Fruit fly (Drosophila melanogaster) whole organism, pupa: ENCODE data around the gene Cpsf5.

ENCODE experiments used
- CG10348 ChIP-seq: fragments of 200-800 bp; sonication (Bioruptor generic); IDR thresholded peaks from 2 replicates; pipeline ENCODE4 v1.3.6; 2022; ENCODE audit warnings: missing biosample characterization, missing genetic modification characterization
- CG12605 ChIP-seq: fragments of 200-800 bp; sonication (Bioruptor generic); IDR thresholded peaks from 2 replicates; pipeline ENCODE4 v1.3.6; 2022; ENCODE audit warnings: missing biosample characterization, missing genetic modification characterization
- CG13204 ChIP-seq: fragments of 200-800 bp; sonication (Bioruptor generic); optimal IDR thresholded peaks from 2 replicates; lab custom pipeline; 2018; ENCODE audit warnings: missing biosample characterization, mild to moderate bottlenecking, missing genetic modification characterization, moderate library complexity
- CG14655 ChIP-seq: fragments of 200-800 bp; sonication (Bioruptor generic); optimal IDR thresholded peaks from 3 replicates; lab custom pipeline; 2017; ENCODE audit warnings: mild to moderate bottlenecking, missing biosample characterization, missing genetic modification reagents, missing genetic modification characterization
- CG15710 ChIP-seq: fragments of 200-800 bp; sonication (Bioruptor generic); optimal IDR thresholded peaks from 2 replicates; lab custom pipeline; 2018; ENCODE audit warnings: missing biosample characterization, mild to moderate bottlenecking, missing genetic modification characterization, moderate library complexity
- CG17806 ChIP-seq: fragments of 200-800 bp; sonication (Bioruptor generic); optimal IDR thresholded peaks from 2 replicates; lab custom pipeline; 2018; ENCODE audit warnings: missing biosample characterization, mild to moderate bottlenecking, missing genetic modification characterization, moderate library complexity
- CG32121 ChIP-seq: fragments of 200-800 bp; sonication (Bioruptor generic); IDR thresholded peaks from 2 replicates; pipeline ENCODE4 v1.3.6; 2022; ENCODE audit warnings: missing biosample characterization, missing genetic modification characterization
- CG34367 ChIP-seq: fragments of 200-800 bp; sonication (Bioruptor generic); optimal IDR thresholded peaks from 2 replicates; lab custom pipeline; 2018; ENCODE audit warnings: missing biosample characterization, mild to moderate bottlenecking, missing genetic modification characterization
- CG4496 ChIP-seq: fragments of 200-800 bp; sonication (Bioruptor generic); IDR thresholded peaks from 3 replicates; pipeline ENCODE4 v1.3.6; 2022; ENCODE audit warnings: missing biosample characterization, missing genetic modification characterization
- CG8159 ChIP-seq: fragments of 200-800 bp; sonication (Bioruptor generic); optimal IDR thresholded peaks from 3 replicates; lab custom pipeline; 2018; ENCODE audit warnings: missing biosample characterization, mild to moderate bottlenecking, missing genetic modification characterization, moderate library complexity
- CG8301 ChIP-seq: fragments of 200-800 bp; sonication (Bioruptor generic); optimal IDR thresholded peaks from 2 replicates; lab custom pipeline; 2018; ENCODE audit warnings: missing biosample characterization, mild to moderate bottlenecking, missing genetic modification characterization
- CG9948 ChIP-seq: fragments of 200-800 bp; sonication (Bioruptor generic); optimal IDR thresholded peaks from 2 replicates; lab custom pipeline; 2018; ENCODE audit warnings: missing biosample characterization, mild to moderate bottlenecking, missing genetic modification characterization, moderate library complexity
- D1 ChIP-seq: fragments of 200-800 bp; sonication (Bioruptor generic); optimal IDR thresholded peaks from 2 replicates; lab custom pipeline; 2018; ENCODE audit warnings: missing biosample characterization, mild to moderate bottlenecking, missing genetic modification characterization, moderate library complexity
- EcR ChIP-seq: fragments of 200-800 bp; sonication (Bioruptor generic); optimal IDR thresholded peaks from 3 replicates; lab custom pipeline; 2019; ENCODE audit warnings: missing biosample characterization, missing genetic modification characterization, mild to moderate bottlenecking, moderate library complexity, missing genetic modification reagents
- Ets98B ChIP-seq: fragments of 200-800 bp; sonication (Bioruptor generic); IDR thresholded peaks from 2 replicates; pipeline ENCODE4 v1.3.6; 2022; ENCODE audit warnings: missing biosample characterization, missing genetic modification characterization
- Pif1A ChIP-seq: fragments of 200-800 bp; sonication (Bioruptor generic); optimal IDR thresholded peaks from 3 replicates; lab custom pipeline; 2016; ENCODE audit warnings: missing biosample characterization, missing genetic modification characterization
- Pif1B ChIP-seq: fragments of 200-800 bp; sonication (Bioruptor generic); optimal IDR thresholded peaks from 3 replicates; lab custom pipeline; 2016; ENCODE audit warnings: missing biosample characterization, missing genetic modification characterization
- Snoo ChIP-seq: fragments of 200-800 bp; sonication (Bioruptor generic); optimal IDR thresholded peaks from 3 replicates; lab custom pipeline; 2017; ENCODE audit warnings: missing biosample characterization, mild to moderate bottlenecking, missing genetic modification characterization, inconsistent platforms
- fd96Ca ChIP-seq: fragments of 200-800 bp; sonication (Bioruptor generic); IDR thresholded peaks from 3 replicates; pipeline ENCODE4 v1.3.6; 2022; ENCODE audit warnings: missing biosample characterization, missing genetic modification characterization
- gl ChIP-seq: fragments of 200-800 bp; sonication (Bioruptor generic); optimal IDR thresholded peaks from 2 replicates; lab custom pipeline; 2018; ENCODE audit warnings: missing biosample characterization, mild to moderate bottlenecking, missing genetic modification characterization
- rn ChIP-seq: fragments of 200-800 bp; sonication (Bioruptor generic); IDR thresholded peaks from 2 replicates; pipeline ENCODE4 v1.3.6; 2022; ENCODE audit warnings: missing biosample characterization, missing genetic modification characterization

Cpsf5 gene

dm6 chr3L:9446731-9447238, 35.9 kb downstream of the Cpsf5 start, which contains the start of gene CG3529:
Gene CG3529 (plus strand): TSS chr3L:9446864.
- TF ChIP-seq CG32121 (0 out of 2 replicates have a peak, but pooled peaks have one; percentile 22), CG34367 (no peak), Ets98B (GFP tag; lab: Robert Waterston, UW) (0 out of 2 replicates have a peak, but pooled peaks have one; percentile 15), CG15710 (tag; lab: Kevin White, UChicago) (peak; percentile 33), Pif1A (GFP tag; lab: Kevin White, UChicago) (no peak), EcR (GFP tag; lab: Kevin White, UChicago) (peak; percentile 29)

dm6 chr3L:9447239-9447777, 36.5 kb downstream of the Cpsf5 start:
- TF ChIP-seq CG12605 (GFP tag; lab: Robert Waterston, UW) = peak; percentile 23; the same call in 1 of the 2 replicates
- TF ChIP-seq CG4496 (GFP tag; lab: Robert Waterston, UW) = 0 out of 3 replicates have a peak, but pooled peaks have one; percentile 37
- peak; percentile 5; the same call in 1 of the 2 replicates for TF ChIP-seq Ets98B (GFP tag; lab: Robert Waterston, UW)
- 0 out of 2 replicates have a peak, but pooled peaks have one; percentile 7 for TF ChIP-seq CG32121
- no peak for TF ChIP-seq CG15710 (tag; lab: Kevin White, UChicago)
- TF ChIP-seq fd96Ca (GFP tag; lab: Robert Waterston, UW) = 0 out of 3 replicates have a peak, but pooled peaks have one; percentile 27
- TF ChIP-seq CG8159 (tag; lab: Kevin White, UChicago) = no peak

dm6 chr3L:9451522-9452118, 40.8 kb downstream of the Cpsf5 start, which contains the start of the genes CG3448 and ghi:
Gene CG3448 (minus strand): TSS chr3L:9451572.
Gene ghi (plus strand): TSS chr3L:9451876.
- TF ChIP-seq Pif1A (GFP tag; lab: Kevin White, UChicago) = peak; percentile 62
- no peak for TF ChIP-seq CG10348 (GFP tag; lab: Robert Waterston, UW)
- TF ChIP-seq CG8301 (tag; lab: Kevin White, UChicago) = peak; percentile 45
- peak; percentile 20 for TF ChIP-seq CG15710 (tag; lab: Kevin White, UChicago)
- no peak for TF ChIP-seq CG34367
- TF ChIP-seq rn (GFP tag; lab: Robert Waterston, UW) = 0 out of 2 replicates have a peak, but pooled peaks have one; percentile 11
- TF ChIP-seq CG8159 (tag; lab: Kevin White, UChicago) = peak; percentile 67
- TF ChIP-seq CG17806 (tag; lab: Kevin White, UChicago) = peak; percentile 52
- TF ChIP-seq D1 (tag; lab: Kevin White, UChicago) = no peak
- TF ChIP-seq Pif1B (GFP tag; lab: Kevin White, UChicago) = peak; percentile 50
- peak; percentile 46 for TF ChIP-seq Snoo (tag; lab: Kevin White, UChicago)
- no peak for TF ChIP-seq EcR (GFP tag; lab: Kevin White, UChicago)
- no peak for TF ChIP-seq fd96Ca (GFP tag; lab: Robert Waterston, UW)
- peak; percentile 44 for TF ChIP-seq CG9948 (tag; lab: Kevin White, UChicago)
- TF ChIP-seq CG32121 = peak; percentile 51; the same call in 1 of the 2 replicates
- TF ChIP-seq CG14655 (GFP tag; lab: Kevin White, UChicago) = no peak
- peak; percentile 68; the same call in 2 of the 3 replicates for TF ChIP-seq CG4496 (GFP tag; lab: Robert Waterston, UW)
- TF ChIP-seq Ets98B (GFP tag; lab: Robert Waterston, UW) = peak; percentile 51
- peak; percentile 22 for TF ChIP-seq gl (tag; lab: Kevin White, UChicago)
- no peak for TF ChIP-seq CG12605 (GFP tag; lab: Robert Waterston, UW)
- no peak for TF ChIP-seq CG13204 (GFP tag; lab: Kevin White, UChicago)

dm6 chr3L:9452422-9452821, 41.6 kb downstream of the Cpsf5 start:
- TF ChIP-seq CG17806 (tag; lab: Kevin White, UChicago) (no peak), CG4496 (GFP tag; lab: Robert Waterston, UW) (0 out of 3 replicates have a peak, but pooled peaks have one; percentile 6)

- 0 out of 3 replicates have a peak, but pooled peaks have one; percentile 19 for TF ChIP-seq CG4496 (GFP tag; lab: Robert Waterston, UW)
- no peak for TF ChIP-seq CG8159 (tag; lab: Kevin White, UChicago)
These were observed 45.1 kb downstream of the Cpsf5 start, which contains the start of the genes phol and CG3552 for dm6 chr3L:9455819-9456388. Gene phol (minus strand): TSS chr3L:9456281. Gene CG3552 (plus strand): TSS chr3L:9456318.

dm6 chr3L:9456389-9456788, 45.6 kb downstream of the Cpsf5 start:
- TF ChIP-seq gl (tag; lab: Kevin White, UChicago) (no peak), CG8159 (tag; lab: Kevin White, UChicago) (no peak), D1 (tag; lab: Kevin White, UChicago) (no peak), CG32121 (no peak), CG4496 (GFP tag; lab: Robert Waterston, UW) (no peak), CG9948 (tag; lab: Kevin White, UChicago) (no peak), Pif1B (GFP tag; lab: Kevin White, UChicago) (no peak), CG13204 (GFP tag; lab: Kevin White, UChicago) (no peak), CG12605 (GFP tag; lab: Robert Waterston, UW) (no peak), Snoo (tag; lab: Kevin White, UChicago) (no peak), CG8301 (tag; lab: Kevin White, UChicago) (no peak), fd96Ca (GFP tag; lab: Robert Waterston, UW) (no peak), Ets98B (GFP tag; lab: Robert Waterston, UW) (no peak), CG15710 (tag; lab: Kevin White, UChicago) (no peak), rn (GFP tag; lab: Robert Waterston, UW) (no peak), Pif1A (GFP tag; lab: Kevin White, UChicago) (no peak), EcR (GFP tag; lab: Kevin White, UChicago) (no peak), CG17806 (tag; lab: Kevin White, UChicago) (no peak), CG14655 (GFP tag; lab: Kevin White, UChicago) (no peak)
